Fruit fly (Drosophila melanogaster) whole organism, embryonic: ENCODE measurements around the gene CG33090.
A peak's percentile ranks its signal among the peaks of the same experiment; 100 is the strongest.

ENCODE experiments used
- Blimp-1 ChIP-seq: fragments of 200-800 bp; sonication (Bioruptor generic); optimal IDR thresholded peaks from 3 replicates; lab custom pipeline; 2018; ENCODE audit warnings: missing biosample characterization, missing genetic modification characterization, mild to moderate bottlenecking, moderate library complexity, missing genetic modification reagents
- CG10431 ChIP-seq: fragments of 200-800 bp; sonication (Bioruptor generic); optimal IDR thresholded peaks from 3 replicates; lab custom pipeline; 2018; ENCODE audit warnings: missing biosample characterization, mild to moderate bottlenecking, missing genetic modification characterization
- CG10959 ChIP-seq: fragments of 200-800 bp; sonication (Bioruptor generic); IDR thresholded peaks from 2 replicates; pipeline ENCODE4 v1.3.6; 2022; ENCODE audit warnings: missing biosample characterization, missing genetic modification characterization
- CG11560 ChIP-seq: fragments of 200-800 bp; sonication (Bioruptor generic); IDR thresholded peaks from 3 replicates; pipeline ENCODE4 v1.3.6; 2022; ENCODE audit warnings: missing biosample characterization, missing genetic modification characterization
- CG11723 ChIP-seq: fragments of 200-800 bp; sonication (Bioruptor generic); optimal IDR thresholded peaks from 2 replicates; lab custom pipeline; 2017; ENCODE audit warnings: missing biosample characterization, mild to moderate bottlenecking, missing genetic modification characterization
- CG12236 ChIP-seq: fragments of 200-800 bp; sonication (Bioruptor generic); optimal IDR thresholded peaks from 2 replicates; lab custom pipeline; 2016; ENCODE audit warnings: missing biosample characterization, missing genetic modification characterization
- CG12744 ChIP-seq: fragments of 200-800 bp; sonication (Bioruptor generic); optimal IDR thresholded peaks from 2 replicates; lab custom pipeline; 2016; ENCODE audit warnings: missing biosample characterization, missing genetic modification characterization
- CG12769 ChIP-seq: fragments of 200-800 bp; sonication (Bioruptor generic); optimal IDR thresholded peaks from 2 replicates; lab custom pipeline; 2019; ENCODE audit warnings: missing biosample characterization, mild to moderate bottlenecking, missing genetic modification characterization, moderate library complexity
- CG14441 ChIP-seq: fragments of 200-800 bp; sonication (Bioruptor generic); IDR thresholded peaks from 2 replicates; pipeline ENCODE4 v1.3.6; 2022; ENCODE audit warnings: missing biosample characterization, missing genetic modification characterization
- CG14667 ChIP-seq: fragments of 200-800 bp; sonication (Bioruptor generic); IDR thresholded peaks from 2 replicates; pipeline ENCODE4 v1.3.6; 2022; ENCODE audit warnings: missing biosample characterization, missing genetic modification characterization
- CG18476 ChIP-seq: fragments of 200-800 bp; sonication (Bioruptor generic); optimal IDR thresholded peaks from 2 replicates; lab custom pipeline; 2016; ENCODE audit warnings: missing biosample characterization, mild to moderate bottlenecking, missing genetic modification characterization
- CG32532 ChIP-seq: fragments of 200-800 bp; sonication (Bioruptor generic); IDR thresholded peaks from 2 replicates; pipeline ENCODE4 v1.3.6; 2022; ENCODE audit warnings: missing biosample characterization, missing genetic modification characterization
- CG3281 ChIP-seq: fragments of 200-800 bp; sonication (Bioruptor generic); optimal IDR thresholded peaks from 3 replicates; lab custom pipeline; 2017; ENCODE audit warnings: missing biosample characterization, mild to moderate bottlenecking, missing genetic modification characterization
- CG33557 ChIP-seq: fragments of 200-800 bp; sonication (Bioruptor generic); optimal IDR thresholded peaks from 2 replicates; lab custom pipeline; 2019; ENCODE audit warnings: missing biosample characterization, mild to moderate bottlenecking, missing genetic modification characterization, moderate library complexity
- CG8089 ChIP-seq: fragments of 200-800 bp; sonication (Bioruptor generic); optimal IDR thresholded peaks from 3 replicates; lab custom pipeline; 2016; ENCODE audit warnings: missing biosample characterization, missing genetic modification characterization
- CrebB ChIP-seq: fragments of 200-800 bp; sonication (Bioruptor generic); optimal IDR thresholded peaks from 3 replicates; lab custom pipeline; 2018; ENCODE audit warnings: missing biosample characterization, mild to moderate bottlenecking, missing genetic modification characterization
- Ets65A ChIP-seq: fragments of 200-800 bp; sonication (Bioruptor generic); peaks from one replicate; lab custom pipeline; 2016; ENCODE audit warnings: missing biosample characterization, missing genetic modification characterization
- Ets97D ChIP-seq: fragments of 200-800 bp; sonication (Bioruptor generic); optimal IDR thresholded peaks from 3 replicates; lab custom pipeline; 2016; ENCODE audit warnings: missing biosample characterization, missing genetic modification characterization
- Fer2 ChIP-seq: fragments of 200-800 bp; sonication (Bioruptor generic); optimal IDR thresholded peaks from 2 replicates; lab custom pipeline; 2018; ENCODE audit warnings: missing biosample characterization, mild to moderate bottlenecking, missing genetic modification characterization, moderate library complexity
- HmgZ ChIP-seq: fragments of 200-800 bp; sonication (Bioruptor generic); optimal IDR thresholded peaks from 2 replicates; lab custom pipeline; 2018; ENCODE audit warnings: missing biosample characterization, mild to moderate bottlenecking, missing genetic modification characterization
- Lpt ChIP-seq: fragments of >200 bp; optimal IDR thresholded peaks from 2 replicates; lab custom pipeline; 2018; ENCODE audit warnings: missing biosample characterization, missing genetic modification characterization
- Max ChIP-seq: fragments of 200-800 bp; sonication (Bioruptor generic); optimal IDR thresholded peaks from 2 replicates; lab custom pipeline; 2016; ENCODE audit warnings: missing biosample characterization, mild to moderate bottlenecking, missing genetic modification characterization
- Mrtf ChIP-seq: fragments of 200-800 bp; sonication (Bioruptor generic); IDR thresholded peaks from 3 replicates; pipeline ENCODE4 v1.3.6; 2022; ENCODE audit warnings: missing biosample characterization, missing genetic modification characterization
- Oaz ChIP-seq: fragments of 200-800 bp; sonication (Bioruptor generic); IDR thresholded peaks from 2 replicates; pipeline ENCODE4 v1.3.6; 2022; ENCODE audit warnings: missing biosample characterization, missing genetic modification characterization
- Opbp ChIP-seq: fragments of 200-800 bp; sonication (Bioruptor generic); IDR thresholded peaks from 3 replicates; pipeline ENCODE4 v1.3.6; 2022; ENCODE audit warnings: missing biosample characterization, missing genetic modification characterization; ENCODE audit not compliant: partially characterized antibody
- PHDP ChIP-seq: fragments of 200-800 bp; sonication (Bioruptor generic); optimal IDR thresholded peaks from 3 replicates; lab custom pipeline; 2018; ENCODE audit warnings: missing biosample characterization, mild to moderate bottlenecking, missing genetic modification characterization, moderate library complexity
- Side ChIP-seq: fragments of 200-800 bp; sonication (Bioruptor generic); optimal IDR thresholded peaks from 2 replicates; lab custom pipeline; 2016; ENCODE audit warnings: missing biosample characterization, missing genetic modification characterization
- Sry-β ChIP-seq: fragments of 200-800 bp; sonication (Bioruptor generic); optimal IDR thresholded peaks from 2 replicates; lab custom pipeline; 2018; ENCODE audit warnings: missing biosample characterization, mild to moderate bottlenecking, missing genetic modification characterization, moderate library complexity
- ab ChIP-seq: fragments of 200-800 bp; sonication (Bioruptor generic); optimal IDR thresholded peaks from 2 replicates; lab custom pipeline; 2016; ENCODE audit warnings: missing biosample characterization, missing genetic modification characterization
- ac ChIP-seq: fragments of 200-800 bp; sonication (Bioruptor generic); optimal IDR thresholded peaks from 3 replicates; lab custom pipeline; 2017; ENCODE audit warnings: missing biosample characterization, mild to moderate bottlenecking, missing genetic modification characterization
- bab2 ChIP-seq: fragments of 200-800 bp; sonication (Bioruptor generic); optimal IDR thresholded peaks from 2 replicates; lab custom pipeline; 2016; ENCODE audit warnings: missing biosample characterization, missing genetic modification characterization
- btn ChIP-seq: fragments of 200-800 bp; sonication (Bioruptor generic); optimal IDR thresholded peaks from 2 replicates; lab custom pipeline; 2016; ENCODE audit warnings: missing biosample characterization, missing genetic modification characterization
- crp ChIP-seq, 2 experiments: fragments of 200-800 bp; sonication (Bioruptor generic); optimal IDR thresholded peaks; 2 replicates in 1 of 2; 3 replicates in 1 of 2; lab custom pipeline; 2017; ENCODE audit warnings: missing biosample characterization in 2 of 2, missing genetic modification characterization in 2 of 2, mild to moderate bottlenecking in 1 of 2, moderate library complexity in 1 of 2
- ewg ChIP-seq: fragments of 200-800 bp; sonication (Bioruptor generic); optimal IDR thresholded peaks from 3 replicates; lab custom pipeline; 2017; ENCODE audit warnings: mild to moderate bottlenecking, missing biosample characterization, missing genetic modification reagents, missing genetic modification characterization
- gcm ChIP-seq: fragments of 200-800 bp; sonication (Bioruptor generic); optimal IDR thresholded peaks from 2 replicates; lab custom pipeline; 2019; ENCODE audit warnings: missing biosample characterization, mild to moderate bottlenecking, missing genetic modification characterization, moderate library complexity
- gro ChIP-seq: fragments of 200-800 bp; sonication (Bioruptor generic); optimal IDR thresholded peaks from 2 replicates; lab custom pipeline; 2016; ENCODE audit warnings: missing biosample characterization, missing genetic modification characterization
- ham ChIP-seq: fragments of 200-800 bp; sonication (Bioruptor generic); IDR thresholded peaks from 2 replicates; pipeline ENCODE4 v1.3.6; 2022; ENCODE audit warnings: missing biosample characterization, missing genetic modification characterization
- hb ChIP-seq: fragments of 200-800 bp; sonication (Bioruptor generic); IDR thresholded peaks from 3 replicates; pipeline ENCODE4 v1.3.6; 2022; ENCODE audit warnings: missing biosample characterization, missing genetic modification characterization; ENCODE audit not compliant: partially characterized antibody
- kah ChIP-seq: fragments of 200-800 bp; sonication (Bioruptor generic); optimal IDR thresholded peaks from 2 replicates; lab custom pipeline; 2018; ENCODE audit warnings: missing biosample characterization, mild to moderate bottlenecking, missing genetic modification characterization
- luna ChIP-seq: fragments of 200-800 bp; sonication (Bioruptor generic); optimal IDR thresholded peaks from 2 replicates; lab custom pipeline; 2016; ENCODE audit warnings: missing biosample characterization, missing genetic modification characterization
- pfk ChIP-seq: fragments of 200-800 bp; sonication (Bioruptor generic); optimal IDR thresholded peaks from 2 replicates; lab custom pipeline; 2018; ENCODE audit warnings: missing biosample characterization, mild to moderate bottlenecking, missing genetic modification characterization, moderate library complexity
- phol ChIP-seq: fragments of 200-800 bp; sonication (Bioruptor generic); optimal IDR thresholded peaks from 3 replicates; lab custom pipeline; 2018; ENCODE audit warnings: missing biosample characterization, mild to moderate bottlenecking, missing genetic modification characterization, moderate library complexity
- sens-2 ChIP-seq: fragments of 200-800 bp; sonication (Bioruptor generic); IDR thresholded peaks from 2 replicates; pipeline ENCODE4 v1.3.6; 2022; ENCODE audit warnings: missing biosample characterization, missing genetic modification characterization
- sima ChIP-seq: fragments of 200-800 bp; sonication (Bioruptor generic); optimal IDR thresholded peaks from 2 replicates; lab custom pipeline; 2016; ENCODE audit warnings: missing biosample characterization, missing genetic modification characterization
- sna ChIP-seq: fragments of 200-800 bp; sonication (Bioruptor generic); IDR thresholded peaks from 2 replicates; pipeline ENCODE4 v1.3.6; 2022; ENCODE audit warnings: missing biosample characterization, missing genetic modification characterization; ENCODE audit not compliant: partially characterized antibody
- tin ChIP-seq: fragments of 200-800 bp; sonication (Bioruptor generic); optimal IDR thresholded peaks from 3 replicates; lab custom pipeline; 2016; ENCODE audit warnings: missing biosample characterization, missing genetic modification characterization
- trh ChIP-seq: fragments of 200-800 bp; sonication (Bioruptor generic); optimal IDR thresholded peaks from 2 replicates; lab custom pipeline; 2016; ENCODE audit warnings: missing biosample characterization, missing genetic modification characterization
- unc-4 ChIP-seq: fragments of 200-800 bp; sonication (Bioruptor generic); IDR thresholded peaks from 2 replicates; pipeline ENCODE4 v1.3.6; 2022; ENCODE audit warnings: missing biosample characterization, missing genetic modification characterization; ENCODE audit not compliant: partially characterized antibody
- unpg ChIP-seq: fragments of 200-800 bp; sonication (Bioruptor generic); optimal IDR thresholded peaks from 3 replicates; lab custom pipeline; 2018; ENCODE audit warnings: missing biosample characterization, mild to moderate bottlenecking, missing genetic modification characterization, moderate library complexity
- vfl ChIP-seq: fragments of 200-800 bp; sonication (Bioruptor generic); optimal IDR thresholded peaks from 2 replicates; lab custom pipeline; 2016; ENCODE audit warnings: missing biosample characterization, missing genetic modification characterization

CG33090 gene

DNA sequence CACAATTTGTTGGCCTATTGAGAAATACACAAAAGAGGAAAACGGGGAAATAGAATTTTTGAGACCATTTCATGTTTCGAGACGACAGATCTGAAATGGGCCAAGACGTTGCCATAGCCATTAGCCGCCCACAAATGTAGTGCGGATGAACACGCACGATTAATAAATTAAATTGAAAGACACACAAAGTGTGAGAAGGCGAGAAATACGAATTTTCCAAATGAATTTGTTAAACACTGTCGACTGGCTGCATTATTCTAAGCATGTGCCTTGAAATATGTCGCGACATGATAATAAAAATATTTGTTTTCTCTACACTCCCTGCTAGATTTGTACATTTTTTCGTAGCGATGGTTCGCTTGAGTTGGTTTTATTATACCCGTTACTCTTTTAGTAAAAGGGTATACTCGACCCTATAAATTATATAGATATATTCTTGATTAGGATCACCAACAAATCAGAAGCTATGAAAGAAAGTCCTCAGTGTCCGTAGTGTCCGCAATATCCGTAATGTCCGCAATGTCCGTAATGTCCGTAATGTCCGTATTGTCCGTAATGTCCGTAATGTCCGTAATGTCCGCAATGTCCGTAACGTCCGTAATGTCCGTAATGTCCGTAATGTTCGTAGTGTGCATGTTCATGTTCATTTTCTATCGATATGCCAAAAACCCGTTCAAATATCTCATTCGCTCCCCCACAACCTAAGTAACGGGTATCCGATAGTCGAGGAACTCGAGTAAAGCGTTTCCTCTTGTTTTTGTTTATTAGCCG, 42.7 kb downstream of the CG33090 start (continued):
- TF ChIP-seq Side (GFP tag; lab: Kevin White, UChicago) = no peak
- no peak for TF ChIP-seq luna (GFP tag; lab: Kevin White, UChicago)
- no peak for TF ChIP-seq Opbp
- TF ChIP-seq Oaz = no peak
- TF ChIP-seq sima = no peak
- peak; percentile 7 for TF ChIP-seq ewg (GFP tag; lab: Kevin White, UChicago)
- TF ChIP-seq sna = no peak
- no peak for TF ChIP-seq CG8089 (GFP tag; lab: Kevin White, UChicago)
- TF ChIP-seq CG18476 (GFP tag; lab: Kevin White, UChicago) = peak; percentile 34
- no peak for TF ChIP-seq Ets97D (GFP tag; lab: Kevin White, UChicago)
- no peak for TF ChIP-seq HmgZ (tag; lab: Kevin White, UChicago)
- no peak for TF ChIP-seq Fer2
- no peak for TF ChIP-seq Ets65A (GFP tag; lab: Kevin White, UChicago)
- TF ChIP-seq Mrtf (GFP tag; lab: Robert Waterston, UW) = no peak
- TF ChIP-seq CG3281 (GFP tag; lab: Kevin White, UChicago) = peak; percentile 40
- TF ChIP-seq ab (GFP tag; lab: Kevin White, UChicago) = no peak
- TF ChIP-seq kah = no peak
- no peak for TF ChIP-seq CG12769 (tag; lab: Kevin White, UChicago)
- no peak for TF ChIP-seq btn (GFP tag; lab: Kevin White, UChicago)
- TF ChIP-seq CG10959 (GFP tag; lab: Robert Waterston, UW) = no peak
- TF ChIP-seq CG12744 = no peak
- peak; percentile 39 for TF ChIP-seq Blimp-1 (GFP tag; lab: Kevin White, UChicago)
- 0 out of 2 replicates have a peak, but pooled peaks have one; percentile 26 for TF ChIP-seq CG14441
- TF ChIP-seq CG14667 (GFP tag; lab: Robert Waterston, UW) = no peak
- peak; percentile 7 for TF ChIP-seq PHDP
- no peak for TF ChIP-seq pfk (GFP tag; lab: Kevin White, UChicago)
- TF ChIP-seq tin = peak; percentile 16
- no peak for TF ChIP-seq gro
- TF ChIP-seq gcm = no peak
- TF ChIP-seq Max = peak; percentile 8
- no peak for TF ChIP-seq CrebB (tag; lab: Kevin White, UChicago)
- no peak for TF ChIP-seq Lpt (GFP tag; lab: Kevin White, UChicago)
- TF ChIP-seq ac (GFP tag; lab: Kevin White, UChicago) = no peak
- no peak for TF ChIP-seq hb (GFP tag; lab: Robert Waterston, UW)
- no peak for TF ChIP-seq crp (GFP tag; optimal IDR thresholded peaks at IDR 0.05; lab: Kevin White, UChicago)
- TF ChIP-seq CG12236 (GFP tag; lab: Kevin White, UChicago) = no peak
- TF ChIP-seq CG11723 (GFP tag; lab: Kevin White, UChicago) = peak; percentile 11
- TF ChIP-seq vfl (GFP tag; lab: Kevin White, UChicago) = no peak
- TF ChIP-seq unc-4 (GFP tag; lab: Robert Waterston, UW) = no peak
- TF ChIP-seq unpg (GFP tag; lab: Kevin White, UChicago) = no peak
- no peak for TF ChIP-seq CG33557 (GFP tag; lab: Kevin White, UChicago)
- TF ChIP-seq bab2 (GFP tag; lab: Kevin White, UChicago) = peak; percentile 44
- TF ChIP-seq CG10431 = no peak
- no peak for TF ChIP-seq CG11560 (tag; lab: Robert Waterston, UW)
- peak; percentile 16; the same call in 1 of the 2 replicates for TF ChIP-seq CG32532
- TF ChIP-seq phol (tag; lab: Kevin White, UChicago) = peak; percentile 66
- TF ChIP-seq ham (GFP tag; lab: Robert Waterston, UW) = no peak
- no peak for TF ChIP-seq sens-2
- TF ChIP-seq trh (GFP tag; lab: Kevin White, UChicago) = no peak
- TF ChIP-seq Sry-β (GFP tag; lab: Kevin White, UChicago) = no peak
